Fruit fly (Drosophila melanogaster): ENCODE data around the gene CG7888.

The CG7888 gene

dm6 chr3L:11097982-11098663, 44.3 kb downstream of the CG7888 start, which contains the start of the genes Irbp18 and APP-BP1 (continued):
- TF ChIP-seq pho (GFP tag; optimal IDR thresholded peaks at IDR 0.05) (peak; percentile 96), amos (GFP tag; IDR thresholded peaks at IDR 0.05; ENCODE audit: partially characterized antibody) (no peak; the same call in 1 of the 2 replicates), Ssrp (tag; optimal IDR thresholded peaks at IDR 0.05) (peak; percentile 90), CG16813 (GFP tag; IDR thresholded peaks at IDR 0.05; ENCODE audit: partially characterized antibody) (no peak), gfzf (GFP tag; optimal IDR thresholded peaks at IDR 0.05) (peak; percentile 23), CG17802 (tag; optimal IDR thresholded peaks at IDR 0.05) (peak; percentile 71), CG17186 (GFP tag; optimal IDR thresholded peaks at IDR 0.05) (peak; percentile 87), esg (GFP tag; conservative IDR thresholded peaks at IDR 0.05) (peak; percentile 83), al (GFP tag; IDR thresholded peaks at IDR 0.05) (peak; percentile 89), cg (GFP tag; optimal IDR thresholded peaks at IDR 0.05) (peak; percentile 22), gsb (GFP tag; IDR thresholded peaks at IDR 0.05) (peak; percentile 72), tna (GFP tag; IDR thresholded peaks at IDR 0.05; ENCODE audit: partially characterized antibody) (no peak), CG8944 (GFP tag; optimal IDR thresholded peaks at IDR 0.05) (peak; percentile 89), Xrp1 (GFP tag; IDR thresholded peaks at IDR 0.05) (peak; percentile 93), PHDP (tag; optimal IDR thresholded peaks at IDR 0.05) (peak; percentile 92), CG1024 (GFP tag; IDR thresholded peaks at IDR 0.05) (peak; percentile 63), CrebB (tag; optimal IDR thresholded peaks at IDR 0.05) (peak; percentile 83), CG6254 (GFP tag; optimal IDR thresholded peaks at IDR 0.05) (peak; percentile 84), hth (optimal IDR thresholded peaks at IDR 0.05) (no peak), stwl (tag; optimal IDR thresholded peaks at IDR 0.05) (peak; percentile 68), exex (tag; optimal IDR thresholded peaks at IDR 0.05) (peak; percentile 72), stc (GFP tag; IDR thresholded peaks at IDR 0.05) (peak; percentile 84), HLH3B (GFP tag; IDR thresholded peaks at IDR 0.05) (peak; percentile 75), CG14667 (GFP tag; IDR thresholded peaks at IDR 0.05) (peak; percentile 66), sc (optimal IDR thresholded peaks at IDR 0.05) (no peak), sc (GFP tag; optimal IDR thresholded peaks at IDR 0.05) (peak; percentile 90), Antp (GFP tag; optimal IDR thresholded peaks at IDR 0.05) (peak; percentile 86), lov (optimal IDR thresholded peaks at IDR 0.05) (no peak), lov (GFP tag; IDR thresholded peaks at IDR 0.05) (peak; percentile 49; the same call in 1 of the 3 replicates), CG30403 (GFP tag; optimal IDR thresholded peaks at IDR 0.05) (peak; percentile 98), CG7745 (tag; optimal IDR thresholded peaks at IDR 0.05) (no peak), HLHmδ (GFP tag; optimal IDR thresholded peaks at IDR 0.05) (no peak), ara (GFP tag; IDR thresholded peaks at IDR 0.05) (peak; percentile 84), sna (GFP tag; IDR thresholded peaks at IDR 0.05; ENCODE audit: partially characterized antibody) (no peak), pzg (GFP tag; optimal IDR thresholded peaks at IDR 0.05) (peak; percentile 53), lilli (GFP tag; optimal IDR thresholded peaks at IDR 0.05) (peak; percentile 97), caup (GFP tag; optimal IDR thresholded peaks at IDR 0.05; ENCODE audit: severe bottlenecking) (peak; percentile 95), org-1 (GFP tag; optimal IDR thresholded peaks at IDR 0.05) (peak; percentile 91), dimm (GFP tag; IDR thresholded peaks at IDR 0.05) (peak; percentile 59; the same call in 1 of the 2 replicates), ham (GFP tag; IDR thresholded peaks at IDR 0.05) (no peak), inv (GFP tag; IDR thresholded peaks at IDR 0.05; ENCODE audit: partially characterized antibody) (no peak), CG15011 (GFP tag; optimal IDR thresholded peaks at IDR 0.05) (peak; percentile 91), Rx (GFP tag; IDR thresholded peaks at IDR 0.05) (peak; percentile 83), CG15514 (GFP tag; optimal IDR thresholded peaks at IDR 0.05) (peak; percentile 90), CG10959 (GFP tag; IDR thresholded peaks at IDR 0.05) (peak; percentile 59; the same call in 1 of the 2 replicates), ATbp (GFP tag; optimal IDR thresholded peaks at IDR 0.05) (peak; percentile 83), lmd (GFP tag; IDR thresholded peaks at IDR 0.05) (peak; percentile 86), CG9932 (GFP tag; IDR thresholded peaks at IDR 0.05) (peak; percentile 89), CG14965 (GFP tag; optimal IDR thresholded peaks at IDR 0.05; ENCODE audit: borderline replicate concordance) (peak; percentile 50), CG32532 (GFP tag; IDR thresholded peaks at IDR 0.05) (peak; percentile 89)

Measured in whole organism, embryonic.